Worm (Caenorhabditis elegans): ENCODE results near the gene B0280.17.

DNA sequence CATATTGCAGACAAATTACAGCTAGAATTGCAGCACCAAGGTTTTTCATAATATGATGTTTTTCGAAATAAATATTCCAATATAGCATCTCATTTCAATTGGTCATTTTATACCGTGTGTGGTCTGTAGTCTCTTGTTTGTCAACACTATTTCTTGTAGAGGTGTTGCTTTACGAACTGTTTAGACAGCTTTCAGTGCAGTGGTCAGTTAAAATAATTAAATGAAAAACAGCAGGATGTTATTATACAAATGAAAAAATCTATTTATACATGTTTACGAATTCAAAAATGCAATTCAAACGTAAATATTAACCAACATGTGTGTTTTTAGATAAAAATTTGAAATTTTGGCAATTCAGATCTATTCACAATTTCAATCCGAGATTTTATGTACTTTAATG, 24.1 kb downstream of the B0280.17 start, which contains the start of gene B0280.7:
- no peak for TF ChIP-seq T22C8.4 (GFP tag; IDR thresholded peaks at IDR 0.05)
- TF ChIP-seq klf-2 (GFP tag; conservative IDR thresholded peaks at IDR 0.05): no peak
- no peak for TF ChIP-seq flt-1 (GFP tag; IDR thresholded peaks at IDR 0.05)

All from whole organism, midembryonic.